Fruit fly (Drosophila melanogaster) whole organism, embryonic: ENCODE results near the gene Ppi1.

Source experiments
- Abd-B ChIP-seq: fragments of 200-800 bp; sonication (Bioruptor generic); optimal IDR thresholded peaks from 2 replicates; lab custom pipeline; 2018; ENCODE audit warnings: missing biosample characterization, mild to moderate bottlenecking, missing genetic modification characterization, moderate library complexity
- Adf1 ChIP-seq: fragments of 200-800 bp; sonication (Bioruptor generic); IDR thresholded peaks from 2 replicates; pipeline ENCODE4 v1.3.6; 2022; ENCODE audit warnings: missing biosample characterization, missing genetic modification characterization
- Aef1 ChIP-seq: fragments of 200-800 bp; sonication (Bioruptor generic); IDR thresholded peaks from 3 replicates; pipeline ENCODE4 v1.3.6; 2022; ENCODE audit warnings: missing biosample characterization, missing genetic modification characterization
- Awh ChIP-seq: fragments of 200-800 bp; sonication (Bioruptor generic); IDR thresholded peaks from 2 replicates; pipeline ENCODE4, ENCODE4 v1.3.6; 2022; ENCODE audit warnings: missing biosample characterization, missing genetic modification characterization
- C15 ChIP-seq: fragments of 200-800 bp; sonication (Bioruptor generic); IDR thresholded peaks from 3 replicates; pipeline ENCODE4 v1.3.6; 2022; ENCODE audit warnings: missing biosample characterization, missing genetic modification characterization
- CG10431 ChIP-seq: fragments of 200-800 bp; sonication (Bioruptor generic); optimal IDR thresholded peaks from 3 replicates; lab custom pipeline; 2018; ENCODE audit warnings: missing biosample characterization, mild to moderate bottlenecking, missing genetic modification characterization
- CG10462 ChIP-seq: fragments of 200-800 bp; sonication (Bioruptor generic); optimal IDR thresholded peaks from 2 replicates; lab custom pipeline; 2016; ENCODE audit warnings: missing biosample characterization, missing genetic modification characterization
- CG12299 ChIP-seq: fragments of 200-800 bp; sonication (Bioruptor generic); optimal IDR thresholded peaks from 2 replicates; lab custom pipeline; 2018; ENCODE audit warnings: missing biosample characterization, mild to moderate bottlenecking, missing genetic modification characterization
- CG12942 ChIP-seq: fragments of 200-800 bp; sonication (Bioruptor generic); optimal IDR thresholded peaks from 3 replicates; lab custom pipeline; 2016; ENCODE audit warnings: missing biosample characterization, missing genetic modification characterization
- CG13775 ChIP-seq: fragments of 200-800 bp; sonication (Bioruptor generic); optimal IDR thresholded peaks from 3 replicates; lab custom pipeline; 2017; ENCODE audit warnings: missing biosample characterization, mild to moderate bottlenecking, missing genetic modification characterization
- CG14441 ChIP-seq: fragments of 200-800 bp; sonication (Bioruptor generic); IDR thresholded peaks from 2 replicates; pipeline ENCODE4 v1.3.6; 2022; ENCODE audit warnings: missing biosample characterization, missing genetic modification characterization
- CG15601 ChIP-seq: fragments of 200-800 bp; sonication (Bioruptor generic); optimal IDR thresholded peaks from 3 replicates; lab custom pipeline; 2019; ENCODE audit warnings: missing biosample characterization, mild to moderate bottlenecking, missing genetic modification characterization, moderate library complexity
- CG1647 ChIP-seq: fragments of 200-800 bp; sonication (Bioruptor generic); optimal IDR thresholded peaks from 3 replicates; lab custom pipeline; 2016; ENCODE audit warnings: missing biosample characterization, missing genetic modification characterization
- CG17361 ChIP-seq: fragments of 200-800 bp; sonication (Bioruptor generic); IDR thresholded peaks from 3 replicates; pipeline ENCODE4 v1.3.6; 2022; ENCODE audit warnings: missing biosample characterization, missing genetic modification characterization
- CG17802 ChIP-seq: fragments of 200-800 bp; sonication (Bioruptor generic); optimal IDR thresholded peaks from 2 replicates; lab custom pipeline; 2018; ENCODE audit warnings: missing biosample characterization, mild to moderate bottlenecking, missing genetic modification characterization, moderate library complexity
- CG17912 ChIP-seq: fragments of 200-800 bp; sonication (Bioruptor generic); optimal IDR thresholded peaks from 2 replicates; lab custom pipeline; 2018; ENCODE audit warnings: missing biosample characterization, mild to moderate bottlenecking, missing genetic modification characterization
- CG30431 ChIP-seq: fragments of 200-800 bp; sonication (Bioruptor generic); optimal IDR thresholded peaks from 2 replicates; lab custom pipeline; 2017; ENCODE audit warnings: missing biosample characterization, missing genetic modification characterization
- CG3281 ChIP-seq: fragments of 200-800 bp; sonication (Bioruptor generic); optimal IDR thresholded peaks from 3 replicates; lab custom pipeline; 2017; ENCODE audit warnings: missing biosample characterization, mild to moderate bottlenecking, missing genetic modification characterization
- CG33557 ChIP-seq: fragments of 200-800 bp; sonication (Bioruptor generic); optimal IDR thresholded peaks from 2 replicates; lab custom pipeline; 2019; ENCODE audit warnings: missing biosample characterization, mild to moderate bottlenecking, missing genetic modification characterization, moderate library complexity
- CG3407 ChIP-seq: fragments of 200-800 bp; sonication (Bioruptor generic); optimal IDR thresholded peaks from 2 replicates; lab custom pipeline; 2018; ENCODE audit warnings: missing biosample characterization, mild to moderate bottlenecking, missing genetic modification characterization
- CG7786 ChIP-seq: fragments of 200-800 bp; sonication (Bioruptor generic); optimal IDR thresholded peaks from 2 replicates; lab custom pipeline; 2016; ENCODE audit warnings: missing biosample characterization, missing genetic modification characterization
- CG8478 ChIP-seq: fragments of >200 bp; optimal IDR thresholded peaks from 2 replicates; lab custom pipeline; 2018
- CG9215 ChIP-seq: fragments of 200-800 bp; sonication (Bioruptor generic); IDR thresholded peaks from 2 replicates; pipeline ENCODE4 v1.3.6; 2022; ENCODE audit warnings: missing biosample characterization, missing genetic modification characterization
- CTCF ChIP-seq: fragments of 200-800 bp; sonication (Bioruptor generic); optimal IDR thresholded peaks from 2 replicates; lab custom pipeline; 2017; ENCODE audit warnings: missing biosample characterization, mild to moderate bottlenecking, missing genetic modification characterization, moderate library complexity
- Doc2 ChIP-seq: fragments of 200-800 bp; sonication (Bioruptor generic); IDR thresholded peaks from 2 replicates; pipeline ENCODE4 v1.3.6; 2022; ENCODE audit warnings: missing biosample characterization, missing genetic modification characterization
- Doc3 ChIP-seq: fragments of 200-800 bp; sonication (Bioruptor generic); IDR thresholded peaks from 3 replicates; pipeline ENCODE4 v1.3.6; 2022; ENCODE audit warnings: missing biosample characterization, missing genetic modification characterization; ENCODE audit not compliant: partially characterized antibody
- Ets97D ChIP-seq: fragments of 200-800 bp; sonication (Bioruptor generic); optimal IDR thresholded peaks from 3 replicates; lab custom pipeline; 2016; ENCODE audit warnings: missing biosample characterization, missing genetic modification characterization
- HHEX ChIP-seq: fragments of 200-800 bp; sonication (Bioruptor generic); optimal IDR thresholded peaks from 3 replicates; lab custom pipeline; 2017; ENCODE audit warnings: missing biosample characterization, mild to moderate bottlenecking, missing genetic modification characterization, missing genetic modification reagents
- HLH3B ChIP-seq: fragments of 200-800 bp; sonication (Bioruptor generic); IDR thresholded peaks from 2 replicates; pipeline ENCODE4 v1.3.6; 2022; ENCODE audit warnings: missing biosample characterization, missing genetic modification characterization
- Hmr ChIP-seq: fragments of 200-800 bp; sonication (Bioruptor generic); optimal IDR thresholded peaks from 3 replicates; lab custom pipeline; 2017; ENCODE audit warnings: mild to moderate bottlenecking, missing biosample characterization, missing genetic modification reagents, missing genetic modification characterization
- Max ChIP-seq: fragments of 200-800 bp; sonication (Bioruptor generic); optimal IDR thresholded peaks from 2 replicates; lab custom pipeline; 2016; ENCODE audit warnings: missing biosample characterization, mild to moderate bottlenecking, missing genetic modification characterization
- Sry-δ ChIP-seq: fragments of 200-800 bp; sonication (Bioruptor generic); optimal IDR thresholded peaks from 2 replicates; lab custom pipeline; 2016; ENCODE audit warnings: missing biosample characterization, missing genetic modification characterization
- Xbp1 ChIP-seq: fragments of 200-800 bp; sonication (Bioruptor generic); optimal IDR thresholded peaks from 3 replicates; lab custom pipeline; 2016; ENCODE audit warnings: missing biosample characterization, mild to moderate bottlenecking, missing genetic modification characterization
- Xrp1 ChIP-seq: fragments of 200-800 bp; sonication (Bioruptor generic); IDR thresholded peaks from 2 replicates; pipeline ENCODE4 v1.3.6; 2022; ENCODE audit warnings: missing biosample characterization, missing genetic modification characterization
- ab ChIP-seq: fragments of 200-800 bp; sonication (Bioruptor generic); optimal IDR thresholded peaks from 2 replicates; lab custom pipeline; 2016; ENCODE audit warnings: missing biosample characterization, missing genetic modification characterization
- cg ChIP-seq: fragments of 200-800 bp; sonication (Bioruptor generic); optimal IDR thresholded peaks from 3 replicates; lab custom pipeline; 2019; ENCODE audit warnings: missing biosample characterization, mild to moderate bottlenecking, missing genetic modification characterization, moderate library complexity
- chm ChIP-seq: fragments of 200-800 bp; sonication (Bioruptor generic); IDR thresholded peaks from 2 replicates; pipeline ENCODE4 v1.3.6; 2022; ENCODE audit warnings: missing biosample characterization, missing genetic modification characterization
- croc ChIP-seq: fragments of 200-800 bp; sonication (Bioruptor generic); conservative IDR thresholded peaks from 3 replicates; pipeline ENCODE4 v1.3.6; 2022; ENCODE audit warnings: missing biosample characterization, missing genetic modification characterization
- eyg ChIP-seq: fragments of 200-800 bp; sonication (Bioruptor generic); optimal IDR thresholded peaks from 3 replicates; lab custom pipeline; 2016; ENCODE audit warnings: missing biosample characterization, missing genetic modification characterization
- gcm ChIP-seq: fragments of 200-800 bp; sonication (Bioruptor generic); optimal IDR thresholded peaks from 2 replicates; lab custom pipeline; 2019; ENCODE audit warnings: missing biosample characterization, mild to moderate bottlenecking, missing genetic modification characterization, moderate library complexity
- gem ChIP-seq: fragments of 200-800 bp; sonication (Bioruptor generic); optimal IDR thresholded peaks from 2 replicates; lab custom pipeline; 2019; ENCODE audit warnings: missing biosample characterization, mild to moderate bottlenecking, missing genetic modification characterization, moderate library complexity
- ham ChIP-seq: fragments of 200-800 bp; sonication (Bioruptor generic); IDR thresholded peaks from 2 replicates; pipeline ENCODE4 v1.3.6; 2022; ENCODE audit warnings: missing biosample characterization, missing genetic modification characterization
- hkb ChIP-seq, 2 experiments: fragments of 200-800 bp in 1 of 2; fragments of >200 bp in 1 of 2; sonication (Bioruptor generic) in 1 of 2; IDR thresholded peaks in 1 of 2; optimal IDR thresholded peaks in 1 of 2; 2 replicates each; pipeline versions ENCODE4 v1.3.6 to Lab custom; 2017 to 2022; ENCODE audit warnings: missing biosample characterization in 1 of 2, missing genetic modification characterization in 1 of 2
- jigr1 ChIP-seq: fragments of 200-800 bp; sonication (Bioruptor generic); IDR thresholded peaks from 3 replicates; pipeline ENCODE4 v1.3.6; 2022; ENCODE audit warnings: missing biosample characterization, missing genetic modification characterization
- knrl ChIP-seq: fragments of 200-800 bp; sonication (Bioruptor generic); IDR thresholded peaks from 3 replicates; pipeline ENCODE4 v1.3.6; 2022; ENCODE audit warnings: missing biosample characterization, missing genetic modification characterization; ENCODE audit not compliant: partially characterized antibody
- p53 ChIP-seq: fragments of 200-800 bp; sonication (Bioruptor generic); optimal IDR thresholded peaks from 2 replicates; lab custom pipeline; 2016; ENCODE audit warnings: missing biosample characterization, missing genetic modification characterization
- pan ChIP-seq, 4 experiments: fragments of >200 bp in 3 of 4; fragments of 200-800 bp in 1 of 4; sonication (Bioruptor generic) in 1 of 4; optimal IDR thresholded peaks in 3 of 4; IDR thresholded peaks in 1 of 4; 2 replicates each; pipeline versions ENCODE4 v1.3.6 to Lab custom; 2017 to 2022; ENCODE audit warnings: missing biosample characterization in 2 of 4, missing genetic modification characterization in 2 of 4, mixed read lengths in 1 of 4
- phol ChIP-seq: fragments of 200-800 bp; sonication (Bioruptor generic); optimal IDR thresholded peaks from 3 replicates; lab custom pipeline; 2018; ENCODE audit warnings: missing biosample characterization, mild to moderate bottlenecking, missing genetic modification characterization, moderate library complexity
- ranshi ChIP-seq: fragments of 200-800 bp; sonication (Bioruptor generic); IDR thresholded peaks from 2 replicates; pipeline ENCODE4 v1.3.6; 2022; ENCODE audit warnings: missing biosample characterization, missing genetic modification characterization
- row ChIP-seq: fragments of 200-800 bp; sonication (Bioruptor generic); IDR thresholded peaks from 3 replicates; pipeline ENCODE4 v1.3.6; 2022; ENCODE audit warnings: missing biosample characterization, missing genetic modification characterization
- sob ChIP-seq: fragments of 200-800 bp; sonication (Bioruptor generic); IDR thresholded peaks from 2 replicates; pipeline ENCODE4 v1.3.6; 2022; ENCODE audit warnings: missing biosample characterization, missing genetic modification characterization

The Ppi1 gene

DNA sequence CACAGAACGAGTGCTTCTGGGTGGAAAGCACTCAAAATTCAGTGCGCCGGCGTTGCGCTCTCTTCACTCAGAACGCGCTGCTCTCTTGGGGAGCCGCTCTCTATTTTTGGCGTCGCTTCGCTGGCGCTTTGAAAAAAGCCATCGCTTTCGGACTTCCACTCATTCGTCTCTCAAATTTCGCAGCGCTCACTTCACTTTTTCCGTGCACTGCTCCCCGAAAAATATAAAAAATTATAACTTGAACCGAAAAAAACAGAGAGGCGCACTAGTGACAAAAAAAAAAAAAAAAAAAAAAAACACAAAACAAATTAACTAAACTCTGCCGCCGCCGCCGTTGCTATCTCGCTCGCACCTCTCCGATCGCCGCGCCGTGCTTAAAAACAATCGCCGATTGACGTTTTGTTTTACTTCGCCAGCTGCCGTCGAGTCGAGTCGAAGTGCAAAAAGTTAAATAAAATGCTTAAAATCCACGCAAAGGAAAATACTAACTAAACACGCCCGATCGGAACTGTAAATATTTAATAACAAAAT, 29.5 kb downstream of the Ppi1 start (continued):
- TF ChIP-seq CG15601 (tag; lab: Kevin White, UChicago) (no peak), Sry-δ (GFP tag; lab: Kevin White, UChicago) (no peak), ab (no peak), row (GFP tag; lab: Robert Waterston, UW) (no peak), CTCF (GFP tag; lab: Kevin White, UChicago) (no peak), CG17361 (GFP tag; lab: Robert Waterston, UW) (no peak), Awh (GFP tag; lab: Robert Waterston, UW) (no peak), sob (GFP tag; lab: Robert Waterston, UW) (peak; percentile 21; the same call in 1 of the 2 replicates), Adf1 (GFP tag; lab: Robert Waterston, UW) (peak; percentile 80), hkb (optimal IDR thresholded peaks at IDR 0.05; lab: Kevin White, UChicago) (no peak), hkb (GFP tag; IDR thresholded peaks at IDR 0.05; lab: Robert Waterston, UW) (peak; percentile 8; the same call in 1 of the 2 replicates), CG14441 (GFP tag; lab: Robert Waterston, UW) (0 out of 2 replicates have a peak, but pooled peaks have one; percentile 17), ham (no peak), CG3281 (GFP tag; lab: Kevin White, UChicago) (no peak), eyg (GFP tag; lab: Kevin White, UChicago) (no peak), CG13775 (no peak), Abd-B (GFP tag; lab: Kevin White, UChicago) (no peak), CG8478 (no peak), CG10462 (GFP tag; lab: Kevin White, UChicago) (no peak), gem (tag; lab: Kevin White, UChicago) (no peak), CG12299 (tag; lab: Kevin White, UChicago) (no peak), Ets97D (GFP tag; lab: Kevin White, UChicago) (no peak), CG30431 (GFP tag; lab: Kevin White, UChicago) (no peak), CG17912 (GFP tag; lab: Kevin White, UChicago) (no peak), CG33557 (GFP tag; lab: Kevin White, UChicago) (no peak), phol (tag; lab: Kevin White, UChicago) (no peak), p53 (GFP tag; lab: Kevin White, UChicago) (no peak), chm (GFP tag; lab: Robert Waterston, UW) (peak; percentile 76; the same call in 1 of the 2 replicates), Xbp1 (no peak), ranshi (GFP tag; lab: Robert Waterston, UW) (no peak), CG1647 (GFP tag; lab: Kevin White, UChicago) (no peak), gcm (GFP tag; lab: Kevin White, UChicago) (no peak), croc (GFP tag; lab: Robert Waterston, UW) (no peak), C15 (GFP tag; lab: Robert Waterston, UW) (no peak), Max (no peak), HLH3B (GFP tag; lab: Robert Waterston, UW) (no peak), Doc2 (GFP tag; lab: Robert Waterston, UW) (no peak), jigr1 (GFP tag; lab: Robert Waterston, UW) (no peak), cg (GFP tag; lab: Kevin White, UChicago) (no peak), Aef1 (GFP tag; lab: Robert Waterston, UW) (no peak), CG12942 (GFP tag; lab: Kevin White, UChicago) (no peak), pan (optimal IDR thresholded peaks at IDR 0.05; lab: Kevin White, UChicago) (no peak), pan (GFP tag; optimal IDR thresholded peaks at IDR 0.05 in 1 of 2, IDR thresholded peaks at IDR 0.05 in 1 of 2) (no peak), CG17802 (tag; lab: Kevin White, UChicago) (no peak), CG9215 (GFP tag; lab: Robert Waterston, UW) (no peak), Doc3 (GFP tag; lab: Robert Waterston, UW) (0 out of 3 replicates have a peak, but pooled peaks have one; percentile 44), CG10431 (GFP tag; lab: Kevin White, UChicago) (no peak), CG3407 (GFP tag; lab: Kevin White, UChicago) (no peak), knrl (GFP tag; lab: Robert Waterston, UW) (no peak), Xrp1 (GFP tag; lab: Robert Waterston, UW) (no peak), CG7786 (GFP tag; lab: Kevin White, UChicago) (no peak), Hmr (no peak), HHEX (no peak)
